Fruit fly (Drosophila melanogaster): ENCODE data around the gene CG12123.
A peak's percentile ranks its signal among the peaks of the same experiment; 100 is the strongest.

Gene CG12123

dm6 chrX:8452163-8452562 lies 10.0 kb upstream of the CG12123 start:
- no peak for TF ChIP-seq Dll (optimal IDR thresholded peaks at IDR 0.05)
- no peak for TF ChIP-seq pan (optimal IDR thresholded peaks at IDR 0.05)
- no peak for TF ChIP-seq usp (GFP tag; optimal IDR thresholded peaks at IDR 0.05)
- no peak for TF ChIP-seq CG8478 (optimal IDR thresholded peaks at IDR 0.05)
- TF ChIP-seq psq (optimal IDR thresholded peaks at IDR 0.05), result no peak
- TF ChIP-seq EcR (GFP tag; optimal IDR thresholded peaks at IDR 0.05), result no peak

dm6 chrX:8450214-8450904 lies 8.2 kb upstream of the CG12123 start:
- TF ChIP-seq usp (GFP tag; optimal IDR thresholded peaks at IDR 0.05), result no peak
- no peak for TF ChIP-seq Dll (optimal IDR thresholded peaks at IDR 0.05)
- no peak for TF ChIP-seq EcR (GFP tag; optimal IDR thresholded peaks at IDR 0.05)
- TF ChIP-seq pan (optimal IDR thresholded peaks at IDR 0.05), result no peak
- no peak for TF ChIP-seq psq (optimal IDR thresholded peaks at IDR 0.05)
- no peak for TF ChIP-seq CG8478 (optimal IDR thresholded peaks at IDR 0.05)

dm6 chrX:8448171-8448570 lies 6.0 kb upstream of the CG12123 start:
- no peak for TF ChIP-seq psq (optimal IDR thresholded peaks at IDR 0.05)
- TF ChIP-seq CG8478 (optimal IDR thresholded peaks at IDR 0.05), result no peak
- TF ChIP-seq Dll (optimal IDR thresholded peaks at IDR 0.05), result no peak
- no peak for TF ChIP-seq usp (GFP tag; optimal IDR thresholded peaks at IDR 0.05)
- no peak for TF ChIP-seq pan (optimal IDR thresholded peaks at IDR 0.05)
- no peak for TF ChIP-seq EcR (GFP tag; optimal IDR thresholded peaks at IDR 0.05)

- TF ChIP-seq Dll (optimal IDR thresholded peaks at IDR 0.05) (no peak), CG8478 (optimal IDR thresholded peaks at IDR 0.05) (no peak), psq (optimal IDR thresholded peaks at IDR 0.05) (no peak), usp (GFP tag; optimal IDR thresholded peaks at IDR 0.05) (no peak), pan (optimal IDR thresholded peaks at IDR 0.05) (no peak), EcR (GFP tag; optimal IDR thresholded peaks at IDR 0.05) (no peak)
Measured at dm6 chrX:8447166-8447565, 5.0 kb upstream of the CG12123 start.

- TF ChIP-seq EcR (GFP tag; optimal IDR thresholded peaks at IDR 0.05) (no peak), Dll (optimal IDR thresholded peaks at IDR 0.05) (no peak), CG8478 (optimal IDR thresholded peaks at IDR 0.05) (no peak), pan (optimal IDR thresholded peaks at IDR 0.05) (no peak), usp (GFP tag; optimal IDR thresholded peaks at IDR 0.05) (no peak)
Measured at dm6 chrX:8444883-8445572, 2.9 kb upstream of the CG12123 start.

dm6 chrX:8444279-8444678 lies 2.1 kb upstream of the CG12123 start:
- TF ChIP-seq Dll (optimal IDR thresholded peaks at IDR 0.05) (no peak), CG8478 (optimal IDR thresholded peaks at IDR 0.05) (no peak), EcR (GFP tag; optimal IDR thresholded peaks at IDR 0.05) (no peak), usp (GFP tag; optimal IDR thresholded peaks at IDR 0.05) (no peak), pan (optimal IDR thresholded peaks at IDR 0.05) (no peak), psq (optimal IDR thresholded peaks at IDR 0.05) (no peak)

dm6 chrX:8442912-8443311 lies 764 bp upstream of the CG12123 start:
- no peak for TF ChIP-seq CG8478 (optimal IDR thresholded peaks at IDR 0.05)
- no peak for TF ChIP-seq usp (GFP tag; optimal IDR thresholded peaks at IDR 0.05)
- TF ChIP-seq Dll (optimal IDR thresholded peaks at IDR 0.05), result no peak
- TF ChIP-seq EcR (GFP tag; optimal IDR thresholded peaks at IDR 0.05), result no peak
- no peak for TF ChIP-seq pan (optimal IDR thresholded peaks at IDR 0.05)
- no peak for TF ChIP-seq psq (optimal IDR thresholded peaks at IDR 0.05)

- TF ChIP-seq Dll (optimal IDR thresholded peaks at IDR 0.05), result no peak
- no peak for TF ChIP-seq psq (optimal IDR thresholded peaks at IDR 0.05)
- no peak for TF ChIP-seq EcR (GFP tag; optimal IDR thresholded peaks at IDR 0.05)
- no peak for TF ChIP-seq pan (optimal IDR thresholded peaks at IDR 0.05)
Measured at dm6 chrX:8437285-8438110, 4.7 kb downstream of the CG12123 start, which contains the start of gene Miga. TSS of gene Miga (minus strand) at chrX:8437820.

- TF ChIP-seq CG8478 (optimal IDR thresholded peaks at IDR 0.05) (no peak), pan (optimal IDR thresholded peaks at IDR 0.05) (peak; percentile 39)
Measured at dm6 chrX:8436656-8437284, 5.4 kb downstream of the CG12123 start, which contains the start of gene CG1440. TSS of gene CG1440 (plus strand) at chrX:8437057.

dm6 chrX:8433709-8434108 lies 8.4 kb downstream of the CG12123 start, which contains the start of gene CG32712:
TSS of gene CG32712 (minus strand) at chrX:8433809.
- no peak for TF ChIP-seq Dll (optimal IDR thresholded peaks at IDR 0.05)
- TF ChIP-seq psq (optimal IDR thresholded peaks at IDR 0.05), result no peak
- TF ChIP-seq CG8478 (optimal IDR thresholded peaks at IDR 0.05), result no peak
- no peak for TF ChIP-seq pan (optimal IDR thresholded peaks at IDR 0.05)
- TF ChIP-seq EcR (GFP tag; optimal IDR thresholded peaks at IDR 0.05), result no peak
- no peak for TF ChIP-seq usp (GFP tag; optimal IDR thresholded peaks at IDR 0.05)

- TF ChIP-seq EcR (GFP tag; optimal IDR thresholded peaks at IDR 0.05), result no peak
Measured at dm6 chrX:8422643-8423042, 19.5 kb downstream of the CG12123 start.

- TF ChIP-seq EcR (GFP tag; optimal IDR thresholded peaks at IDR 0.05) (no peak), usp (GFP tag; optimal IDR thresholded peaks at IDR 0.05) (no peak), pan (optimal IDR thresholded peaks at IDR 0.05) (no peak), psq (optimal IDR thresholded peaks at IDR 0.05) (no peak), CG8478 (optimal IDR thresholded peaks at IDR 0.05) (no peak), Dll (optimal IDR thresholded peaks at IDR 0.05) (no peak)
Measured at dm6 chrX:8421449-8421795, 20.7 kb downstream of the CG12123 start.
